Worm (Caenorhabditis elegans) whole organism, L4 larva: ENCODE results near the gene Y50D4B.1.

Experiments used
- dve-1 ChIP-seq: sonication (generic microtip); optimal IDR thresholded peaks from 2 replicates; lab custom pipeline; 2017; ENCODE audit warnings: antibody characterized with exemption, mild to moderate bottlenecking, missing genetic modification characterization, missing compliant biosample characterization; ENCODE audit not compliant: insufficient read depth
- hlh-30 ChIP-seq: sonication (generic microtip); optimal IDR thresholded peaks from 2 replicates; lab custom pipeline; 2017; ENCODE audit warnings: antibody characterized with exemption, mild to moderate bottlenecking, missing genetic modification characterization, missing compliant biosample characterization; ENCODE audit not compliant: insufficient read depth
- mxl-2 ChIP-seq: fragments of 200-800 bp; sonication (Bioruptor generic); conservative IDR thresholded peaks from 2 replicates; pipeline ENCODE4 v1.3.6; 2022; ENCODE audit warnings: missing genetic modification reagents, missing genetic modification characterization, missing compliant biosample characterization
- unc-39 ChIP-seq: sonication (generic microtip); optimal IDR thresholded peaks from 2 replicates; lab custom pipeline; 2017; ENCODE audit warnings: missing biosample characterization, missing genetic modification characterization

DNA sequence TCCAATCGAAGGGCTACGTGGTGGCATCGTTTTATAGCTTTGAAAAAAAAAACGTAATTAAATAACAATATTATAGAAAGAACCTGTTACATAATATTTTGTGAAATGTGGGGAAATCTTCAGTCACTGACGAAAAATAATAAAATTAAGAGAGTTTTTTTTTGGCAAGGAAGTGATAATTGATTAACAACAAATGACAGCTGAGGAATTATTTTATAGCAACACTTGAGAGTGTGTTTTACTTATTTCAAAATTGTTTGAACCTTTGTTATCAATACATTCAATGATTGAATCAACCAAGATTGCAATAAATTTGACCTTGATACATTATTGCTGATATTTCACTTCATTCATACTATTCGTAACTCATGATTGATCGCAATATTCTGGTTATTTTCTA is 28.7 kb upstream of the Y50D4B.1 start, which contains the start of gene Y50D4B.6:
- no peak for TF ChIP-seq mxl-2
- TF ChIP-seq hlh-30 (tag; lab: Kevin White, UChicago) = no peak
- TF ChIP-seq unc-39 (tag; lab: Kevin White, UChicago) = no peak
- TF ChIP-seq dve-1 (tag; lab: Kevin White, UChicago) = no peak
